Worm (Caenorhabditis elegans) whole organism, late embryonic: Measurements from ENCODE around the gene C54C6.7.
A peak's percentile ranks its signal among the peaks of the same experiment; 100 is the strongest.

Experiments used
- C08G9.2 ChIP-seq: sonication (generic microtip); optimal IDR thresholded peaks from 2 replicates; lab custom pipeline; 2016; ENCODE audit warnings: mild to moderate bottlenecking, missing genetic modification characterization, moderate library complexity, missing compliant biosample characterization
- C38D4.7 ChIP-seq: fragments of 200-800 bp; sonication (Bioruptor generic); optimal IDR thresholded peaks from 2 replicates; lab custom pipeline; 2018; ENCODE audit warnings: mild to moderate bottlenecking, missing genetic modification characterization, moderate library complexity, missing compliant biosample characterization
- K02D7.2 ChIP-seq: sonication (generic microtip); optimal IDR thresholded peaks from 2 replicates; lab custom pipeline; 2017; ENCODE audit warnings: mild to moderate bottlenecking, missing genetic modification characterization, missing compliant biosample characterization
- K09A11.1 ChIP-seq: sonication (generic microtip); optimal IDR thresholded peaks from 2 replicates; lab custom pipeline; 2017; ENCODE audit warnings: antibody characterized with exemption, mild to moderate bottlenecking, missing genetic modification characterization, missing compliant biosample characterization; ENCODE audit not compliant: insufficient read depth
- ahr-1 ChIP-seq: sonication (generic microtip); optimal IDR thresholded peaks from 2 replicates; lab custom pipeline; 2016; ENCODE audit warnings: missing genetic modification characterization, missing compliant biosample characterization
- ama-1 ChIP-seq: fragments of 150-350 bp; optimal IDR thresholded peaks from 2 replicates; lab custom pipeline; 2014
- ceh-14 ChIP-seq: sonication (generic microtip); optimal IDR thresholded peaks from 2 replicates; lab custom pipeline; 2016; ENCODE audit warnings: missing genotype, missing genetic modification characterization, missing compliant biosample characterization
- ceh-18 ChIP-seq: sonication (generic microtip); optimal IDR thresholded peaks from 2 replicates; lab custom pipeline; 2016; ENCODE audit warnings: missing genetic modification characterization, missing compliant biosample characterization
- ceh-2 ChIP-seq: sonication (generic microtip); optimal IDR thresholded peaks from 2 replicates; lab custom pipeline; 2016; ENCODE audit warnings: missing genotype, missing genetic modification characterization, missing compliant biosample characterization
- ceh-22 ChIP-seq: sonication (generic microtip); optimal IDR thresholded peaks from 2 replicates; lab custom pipeline; 2017; ENCODE audit warnings: missing biosample characterization, missing genetic modification characterization
- ceh-24 ChIP-seq: sonication (generic microtip); optimal IDR thresholded peaks from 2 replicates; lab custom pipeline; 2016; ENCODE audit warnings: mild to moderate bottlenecking, missing genetic modification characterization, missing compliant biosample characterization
- ceh-30 ChIP-seq: fragments of 150-350 bp; optimal IDR thresholded peaks from 2 replicates; lab custom pipeline; 2014; ENCODE audit warnings: missing biosample characterization, missing genetic modification characterization
- ceh-31 ChIP-seq: sonication (generic microtip); optimal IDR thresholded peaks from 2 replicates; lab custom pipeline; 2016; ENCODE audit warnings: missing genetic modification characterization, missing compliant biosample characterization
- ceh-34 ChIP-seq: sonication (generic microtip); optimal IDR thresholded peaks from 2 replicates; lab custom pipeline; 2016; ENCODE audit warnings: mild to moderate bottlenecking, missing genetic modification characterization, missing compliant biosample characterization
- ceh-48 ChIP-seq: sonication (generic microtip); optimal IDR thresholded peaks from 2 replicates; lab custom pipeline; 2016; ENCODE audit warnings: missing genetic modification characterization, inconsistent platforms, missing compliant biosample characterization
- ceh-6 ChIP-seq: fragments of 200-800 bp; sonication (Bioruptor generic); optimal IDR thresholded peaks from 2 replicates; lab custom pipeline; 2018; ENCODE audit warnings: mild to moderate bottlenecking, missing genetic modification characterization, missing compliant biosample characterization
- ceh-9 ChIP-seq: sonication (generic microtip); optimal IDR thresholded peaks from 2 replicates; lab custom pipeline; 2016; ENCODE audit warnings: mild to moderate bottlenecking, missing genetic modification characterization, inconsistent platforms, missing compliant biosample characterization
- che-1 ChIP-seq: sonication (generic microtip); optimal IDR thresholded peaks from 2 replicates; lab custom pipeline; 2016; ENCODE audit warnings: mild to moderate bottlenecking, missing genetic modification characterization, missing compliant biosample characterization
- elt-2 ChIP-seq: sonication (generic microtip); optimal IDR thresholded peaks from 2 replicates; lab custom pipeline; 2016; ENCODE audit warnings: missing genetic modification reagents, missing genetic modification characterization, missing compliant biosample characterization
- elt-4 ChIP-seq: sonication (generic microtip); optimal IDR thresholded peaks from 2 replicates; lab custom pipeline; 2016; ENCODE audit warnings: missing genetic modification characterization, missing compliant biosample characterization
- fax-1 ChIP-seq: sonication (generic microtip); optimal IDR thresholded peaks from 2 replicates; lab custom pipeline; 2016; ENCODE audit warnings: missing genotype, missing genetic modification characterization, missing compliant biosample characterization
- fkh-10 ChIP-seq: fragments of 150-350 bp; optimal IDR thresholded peaks from 2 replicates; lab custom pipeline; 2014; ENCODE audit warnings: missing biosample characterization, missing genetic modification reagents, missing genetic modification characterization
- hlh-6 ChIP-seq: sonication (generic microtip); optimal IDR thresholded peaks from 2 replicates; lab custom pipeline; 2016; ENCODE audit warnings: missing genotype, missing genetic modification characterization, missing compliant biosample characterization
- hlh-8 ChIP-seq: sonication (generic microtip); optimal IDR thresholded peaks from 2 replicates; lab custom pipeline; 2016; ENCODE audit warnings: missing genotype, missing genetic modification characterization, missing compliant biosample characterization
- lim-6 ChIP-seq: sonication (generic microtip); optimal IDR thresholded peaks from 2 replicates; lab custom pipeline; 2016; ENCODE audit warnings: missing genetic modification characterization, missing compliant biosample characterization
- madf-2 ChIP-seq: sonication (generic microtip); optimal IDR thresholded peaks from 2 replicates; lab custom pipeline; 2017; ENCODE audit warnings: missing genetic modification characterization, missing compliant biosample characterization
- nfya-1 ChIP-seq: sonication (generic microtip); optimal IDR thresholded peaks from 2 replicates; lab custom pipeline; 2017; ENCODE audit warnings: missing genetic modification characterization, mild to moderate bottlenecking, missing compliant biosample characterization, antibody characterized with exemption, moderate library complexity
- npax-4 ChIP-seq: sonication (generic microtip); optimal IDR thresholded peaks from 2 replicates; lab custom pipeline; 2016; ENCODE audit warnings: missing genetic modification characterization, missing compliant biosample characterization
- odd-2 ChIP-seq: sonication (generic microtip); optimal IDR thresholded peaks from 2 replicates; lab custom pipeline; 2017; ENCODE audit warnings: antibody characterized with exemption, mild to moderate bottlenecking, missing genetic modification characterization, missing compliant biosample characterization
- pqm-1 ChIP-seq: sonication (generic microtip); optimal IDR thresholded peaks from 2 replicates; lab custom pipeline; 2016; ENCODE audit warnings: missing genetic modification characterization, missing compliant biosample characterization
- ref-2 ChIP-seq: sonication (generic microtip); optimal IDR thresholded peaks from 2 replicates; lab custom pipeline; 2016; ENCODE audit warnings: missing genetic modification characterization, missing compliant biosample characterization
- sdc-2 ChIP-seq: sonication (generic microtip); optimal IDR thresholded peaks from 2 replicates; lab custom pipeline; 2016; ENCODE audit warnings: missing genotype, missing genetic modification characterization, missing compliant biosample characterization
- syd-9 ChIP-seq: sonication (generic microtip); optimal IDR thresholded peaks from 2 replicates; lab custom pipeline; 2016; ENCODE audit warnings: mild to moderate bottlenecking, missing genetic modification characterization, moderate library complexity, missing compliant biosample characterization
- tbx-2 ChIP-seq: sonication (generic microtip); optimal IDR thresholded peaks from 2 replicates; lab custom pipeline; 2016; ENCODE audit warnings: missing genetic modification characterization, missing compliant biosample characterization
- tbx-7 ChIP-seq: sonication (generic microtip); optimal IDR thresholded peaks from 2 replicates; lab custom pipeline; 2016; ENCODE audit warnings: missing genotype, missing genetic modification characterization, missing compliant biosample characterization
- ttx-3 ChIP-seq: sonication (generic microtip); optimal IDR thresholded peaks from 2 replicates; lab custom pipeline; 2016; ENCODE audit warnings: missing genetic modification reagents, missing genetic modification characterization, missing compliant biosample characterization
- unc-3 ChIP-seq, 2 experiments: fragments of 200-800 bp in 1 of 2; sonication (Bioruptor generic) in 1 of 2; sonication (generic microtip) in 1 of 2; conservative IDR thresholded peaks in 1 of 2; optimal IDR thresholded peaks in 1 of 2; 2 replicates each; pipeline versions ENCODE4 v1.3.6 to Lab custom; 2016 to 2022; ENCODE audit warnings: missing compliant biosample characterization in 2 of 2, missing genetic modification characterization in 2 of 2, missing genetic modification reagents in 1 of 2
- unc-42 ChIP-seq: sonication (generic microtip); optimal IDR thresholded peaks from 2 replicates; lab custom pipeline; 2016; ENCODE audit warnings: missing genotype, missing genetic modification characterization, missing compliant biosample characterization
- zip-5 ChIP-seq: sonication (generic microtip); optimal IDR thresholded peaks from 2 replicates; lab custom pipeline; 2016; ENCODE audit warnings: missing genetic modification characterization, missing compliant biosample characterization
- ztf-16 ChIP-seq: sonication (generic microtip); optimal IDR thresholded peaks from 2 replicates; lab custom pipeline; 2017; ENCODE audit warnings: missing genetic modification characterization, missing compliant biosample characterization

The C54C6.7 gene

ce11 chrIII:3548017-3548416 is 1.8 kb upstream of the C54C6.7 start, which contains the start of gene C54C6.11:
C54C6.11 (plus strand) TSS chrIII:3548317.
- TF ChIP-seq tbx-2 (tag; lab: Kevin White, UChicago): no peak
- TF ChIP-seq madf-2 (tag; lab: Kevin White, UChicago): no peak
- TF ChIP-seq, all 69 proteins: peak for 0

DNA sequence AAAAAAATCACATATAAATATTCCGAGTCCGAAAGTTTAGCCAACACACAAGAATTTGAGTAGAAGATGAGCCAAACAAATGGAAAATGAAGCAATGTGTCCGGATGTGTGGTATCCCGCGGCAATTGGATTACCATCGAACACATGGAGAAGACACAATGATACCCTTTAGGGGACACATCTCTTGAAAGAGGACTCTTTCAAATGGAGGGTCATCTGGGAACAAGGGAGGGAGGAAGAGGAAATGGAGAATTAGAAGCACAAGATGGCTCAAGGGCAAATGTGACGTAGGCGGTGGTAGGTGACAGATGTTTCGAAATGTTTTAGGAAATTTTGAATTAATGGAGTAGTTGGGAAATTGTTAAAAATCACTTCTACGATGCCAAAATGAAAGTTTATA is 3.2 kb downstream of the C54C6.7 start:
- TF ChIP-seq ceh-31: peak; percentile 67
- TF ChIP-seq fkh-10 (GFP tag; lab: Kevin White, UChicago): peak; percentile 23
- peak; percentile 7 for TF ChIP-seq ceh-34 (tag; lab: Kevin White, UChicago)
- TF ChIP-seq ahr-1 (tag; lab: Kevin White, UChicago): no peak
- TF ChIP-seq unc-42 (tag; lab: Kevin White, UChicago): peak; percentile 92

DNA sequence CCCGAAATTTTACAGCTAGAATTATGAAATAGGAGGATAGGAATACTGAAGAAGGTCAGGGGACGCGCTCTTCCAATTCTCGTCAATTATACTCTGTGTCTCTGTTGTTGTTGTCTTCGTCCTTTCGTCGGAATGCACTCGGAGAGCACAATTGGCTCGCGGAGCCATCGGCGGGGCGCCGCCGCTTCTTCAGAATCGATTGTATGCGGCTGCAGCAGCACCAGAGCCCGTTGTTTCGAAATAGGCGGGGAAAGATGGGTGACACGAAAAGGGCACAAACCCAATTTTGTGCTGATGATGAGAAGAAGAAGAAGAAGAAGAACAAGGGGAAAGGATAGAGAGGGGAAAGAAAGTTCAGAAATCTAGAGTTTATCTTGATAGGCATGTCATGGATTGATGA is 4.1 kb downstream of the C54C6.7 start:
- TF ChIP-seq npax-4: no peak
- TF ChIP-seq ceh-31: peak; percentile 55
- TF ChIP-seq ceh-48: peak; percentile 58
- peak; percentile 23 for TF ChIP-seq nfya-1 (tag; lab: Kevin White, UChicago)
- peak; percentile 73 for TF ChIP-seq unc-42 (tag; lab: Kevin White, UChicago)
- TF ChIP-seq ceh-24: no peak
- TF ChIP-seq ceh-9 (tag; lab: Kevin White, UChicago): no peak
- no peak for TF ChIP-seq K09A11.1 (tag; lab: Kevin White, UChicago)
- no peak for TF ChIP-seq elt-2
- TF ChIP-seq tbx-2 (tag; lab: Kevin White, UChicago): no peak

- TF ChIP-seq elt-4 (tag; lab: Kevin White, UChicago) (no peak), ceh-30 (no peak), elt-2 (no peak), unc-3 (GFP tag; conservative IDR thresholded peaks at IDR 0.05; lab: Robert Waterston, UW) (no peak), unc-3 (tag; optimal IDR thresholded peaks at IDR 0.05; lab: Kevin White, UChicago) (no peak), ceh-14 (tag; lab: Kevin White, UChicago) (no peak), ref-2 (no peak), hlh-6 (tag; lab: Kevin White, UChicago) (no peak), unc-42 (tag; lab: Kevin White, UChicago) (no peak), pqm-1 (tag; lab: Kevin White, UChicago) (no peak), C38D4.7 (GFP tag; lab: Kevin White, UChicago) (no peak), fax-1 (tag; lab: Kevin White, UChicago) (no peak), ceh-22 (tag; lab: Kevin White, UChicago) (no peak), sdc-2 (tag; lab: Kevin White, UChicago) (no peak)
Observed at ce11 chrIII:3541539-3541938, 4.7 kb downstream of the C54C6.7 start, which contains the start of gene ben-1. ben-1 (minus strand) TSS chrIII:3541639.

- TF ChIP-seq che-1 (tag; lab: Kevin White, UChicago) (no peak), fax-1 (tag; lab: Kevin White, UChicago) (no peak), ceh-22 (tag; lab: Kevin White, UChicago) (no peak), ref-2 (no peak), lim-6 (tag; lab: Kevin White, UChicago) (no peak), C08G9.2 (tag; lab: Kevin White, UChicago) (no peak), hlh-8 (no peak), ceh-31 (no peak), ceh-14 (tag; lab: Kevin White, UChicago) (no peak), ceh-2 (tag; lab: Kevin White, UChicago) (no peak)
Observed at ce11 chrIII:3541093-3541492, 5.1 kb downstream of the C54C6.7 start.

- peak; percentile 66 for TF ChIP-seq fax-1 (tag; lab: Kevin White, UChicago)
- TF ChIP-seq ceh-2 (tag; lab: Kevin White, UChicago): peak; percentile 62
- peak; percentile 14 for TF ChIP-seq ztf-16 (tag; lab: Kevin White, UChicago)
- TF ChIP-seq ama-1 (lab: Kevin White, UChicago): no peak
- peak; percentile 70 for TF ChIP-seq tbx-7
- peak; percentile 68 for TF ChIP-seq elt-2
- no peak for TF ChIP-seq unc-3 (GFP tag; conservative IDR thresholded peaks at IDR 0.05; lab: Robert Waterston, UW)
- TF ChIP-seq unc-3 (tag; optimal IDR thresholded peaks at IDR 0.05; lab: Kevin White, UChicago): peak; percentile 16
- no peak for TF ChIP-seq odd-2 (tag; lab: Kevin White, UChicago)
- no peak for TF ChIP-seq K09A11.1 (tag; lab: Kevin White, UChicago)
- no peak for TF ChIP-seq lim-6 (tag; lab: Kevin White, UChicago)
- TF ChIP-seq ceh-31: peak; percentile 88
- TF ChIP-seq ceh-48: no peak
- peak; percentile 1 for TF ChIP-seq ceh-18 (tag; lab: Kevin White, UChicago)
- TF ChIP-seq ceh-24: no peak
- peak; percentile 15 for TF ChIP-seq ttx-3 (tag; lab: Kevin White, UChicago)
- no peak for TF ChIP-seq syd-9 (tag; lab: Kevin White, UChicago)
- peak; percentile 64 for TF ChIP-seq zip-5
- peak; percentile 89 for TF ChIP-seq tbx-2 (tag; lab: Kevin White, UChicago)
- no peak for TF ChIP-seq K02D7.2
- TF ChIP-seq ceh-6 (GFP tag; lab: Kevin White, UChicago): no peak
- no peak for TF ChIP-seq C38D4.7 (GFP tag; lab: Kevin White, UChicago)
- peak; percentile 60 for TF ChIP-seq ref-2
- TF ChIP-seq ceh-14 (tag; lab: Kevin White, UChicago): peak; percentile 41
Observed at ce11 chrIII:3540424-3540823, 5.8 kb downstream of the C54C6.7 start.
